Worm (Caenorhabditis elegans): ENCODE results near the gene C09G1.2.

DNA sequence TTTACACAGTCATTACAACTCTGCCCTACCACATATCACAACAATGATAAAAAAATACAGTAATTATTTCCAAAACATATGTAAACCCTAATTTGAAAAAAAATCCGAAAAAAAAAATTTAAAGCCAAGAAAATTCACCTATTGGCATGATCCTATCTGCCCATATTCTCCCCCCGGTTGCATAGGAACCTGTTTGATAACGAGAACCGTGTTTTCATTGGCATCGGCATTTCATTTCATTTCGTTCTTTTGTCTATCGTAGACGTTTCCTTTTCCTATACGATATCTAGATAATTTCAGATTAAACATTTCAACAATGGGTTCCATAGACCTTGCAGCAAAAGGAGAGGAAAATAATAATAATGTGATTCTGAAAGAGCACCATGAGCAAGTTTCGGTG lies 48.0 kb upstream of the C09G1.2 start, which contains the start of gene mboa-1:
- no peak for TF ChIP-seq mab-5 (tag; optimal IDR thresholded peaks at IDR 0.05)
- no peak for TF ChIP-seq nhr-237 (tag; optimal IDR thresholded peaks at IDR 0.05)
